Worm (Caenorhabditis elegans): ENCODE results near the gene ncx-5.

The ncx-5 gene

DNA sequence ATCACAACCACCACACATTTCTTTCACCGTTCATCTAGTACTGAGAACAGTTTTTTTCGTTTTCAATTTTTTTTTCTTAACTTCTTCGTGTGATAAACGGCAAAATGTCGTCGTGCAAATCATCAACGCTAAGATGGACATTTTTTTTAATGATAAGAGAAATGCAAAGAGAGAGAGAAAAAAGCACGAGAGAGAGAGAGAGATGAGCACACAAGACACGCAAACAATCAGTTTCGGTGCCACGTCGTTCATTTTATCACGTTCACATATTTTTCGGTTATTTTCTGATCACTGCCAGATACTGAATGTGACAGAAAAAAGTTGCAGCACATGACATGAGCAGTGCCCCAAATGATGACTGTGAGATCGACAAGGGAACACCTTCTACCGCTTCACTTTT is 21.7 kb downstream of the ncx-5 start, which contains the start of gene egl-9 (continued):
- TF ChIP-seq F44E2.7 (GFP tag; IDR thresholded peaks at IDR 0.05) (no peak), hmg-1.1 (GFP tag; IDR thresholded peaks at IDR 0.05) (no peak), F49E8.2 (tag; optimal IDR thresholded peaks at IDR 0.05; ENCODE audit: borderline replicate concordance) (no peak), nhr-102 (tag; optimal IDR thresholded peaks at IDR 0.05) (peak; percentile 7), egl-43 (GFP tag; IDR thresholded peaks at IDR 0.05) (no peak), mes-2 (tag; optimal IDR thresholded peaks at IDR 0.05; ENCODE audit: poor library complexity, severe bottlenecking) (peak; percentile 55), nhr-237 (tag; optimal IDR thresholded peaks at IDR 0.05) (no peak), nhr-6 (tag; optimal IDR thresholded peaks at IDR 0.05) (no peak), ctbp-1 (GFP tag; IDR thresholded peaks at IDR 0.05) (no peak; the same call in 1 of the 2 replicates), zip-2 (tag; optimal IDR thresholded peaks at IDR 0.05) (no peak), madf-5 (GFP tag; IDR thresholded peaks at IDR 0.05) (no peak), zfp-2 (tag; optimal IDR thresholded peaks at IDR 0.05) (no peak), F37D6.2 (tag; optimal IDR thresholded peaks at IDR 0.05) (no peak)

DNA sequence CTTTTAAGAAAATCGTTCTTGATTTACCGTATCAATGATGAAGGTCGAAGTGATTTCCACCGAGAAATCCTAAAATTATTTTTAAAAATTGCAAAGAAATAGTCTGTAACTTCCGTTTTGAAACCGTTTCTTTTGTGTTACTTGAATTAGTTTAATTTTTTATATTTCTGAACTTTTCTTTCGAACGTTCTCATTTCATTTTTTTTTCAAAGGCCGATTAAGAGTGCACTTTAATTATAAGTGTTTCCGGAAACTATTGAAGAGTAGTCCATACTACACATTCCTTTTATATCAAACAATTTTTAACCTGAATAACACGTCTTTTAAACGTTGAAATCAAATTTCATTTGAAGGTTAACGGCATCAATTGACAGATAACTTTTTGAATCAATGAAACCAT is 22.2 kb downstream of the ncx-5 start:
- no peak for TF ChIP-seq zip-11 (GFP tag; IDR thresholded peaks at IDR 0.05)
- peak in 1 of 2 experiments; percentile 90 for TF ChIP-seq unc-62 (GFP tag; optimal IDR thresholded peaks at IDR 0.05 in 1 of 2)
- no peak for TF ChIP-seq unc-62 (tag; optimal IDR thresholded peaks at IDR 0.05)
- TF ChIP-seq lin-38 (GFP tag; IDR thresholded peaks at IDR 0.05) = no peak
- peak; percentile 13 for TF ChIP-seq aha-1 (tag)
- TF ChIP-seq ama-1 (optimal IDR thresholded peaks at IDR 0.05) = no peak

DNA sequence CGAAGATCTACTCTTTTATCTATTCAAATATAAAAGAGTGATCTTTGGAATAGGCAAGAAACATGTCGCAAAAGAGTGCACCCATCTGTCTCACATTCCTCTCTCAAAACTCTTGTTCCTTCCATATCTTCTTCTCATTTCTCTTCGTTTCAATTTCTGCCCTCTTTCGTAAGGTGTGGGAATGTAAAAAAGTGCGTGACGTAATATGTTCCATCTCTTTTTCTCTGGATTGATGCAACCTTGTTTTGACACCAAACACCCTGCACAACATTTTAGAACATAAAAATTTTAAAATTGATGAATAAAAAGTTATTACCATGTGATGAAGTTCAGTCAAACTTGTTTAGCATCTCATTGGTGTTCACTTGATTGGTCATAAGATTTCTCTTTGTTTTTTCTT is 22.8 kb downstream of the ncx-5 start:
- TF ChIP-seq daf-16 (GFP tag; optimal IDR thresholded peaks at IDR 0.05) (no peak), daf-16 (tag; optimal IDR thresholded peaks at IDR 0.05) (peak; percentile 15), lin-38 (GFP tag; IDR thresholded peaks at IDR 0.05) (no peak), ceh-82 (tag; optimal IDR thresholded peaks at IDR 0.05) (no peak), lin-15B (tag; optimal IDR thresholded peaks at IDR 0.05) (no peak), ctbp-1 (GFP tag; IDR thresholded peaks at IDR 0.05) (no peak), mes-2 (tag; optimal IDR thresholded peaks at IDR 0.05; ENCODE audit: poor library complexity, severe bottlenecking) (peak; percentile 2), nhr-237 (tag; optimal IDR thresholded peaks at IDR 0.05) (no peak), Y48G9A.11 (GFP tag; IDR thresholded peaks at IDR 0.05) (no peak), daf-19 (GFP tag; conservative IDR thresholded peaks at IDR 0.05) (no peak), ama-1 (optimal IDR thresholded peaks at IDR 0.05) (peak; percentile 58), nhr-42 (GFP tag; IDR thresholded peaks at IDR 0.05) (no peak), hif-1 (tag; optimal IDR thresholded peaks at IDR 0.05) (no peak), hlh-30 (tag; optimal IDR thresholded peaks at IDR 0.05; ENCODE audit: insufficient read depth) (peak; percentile 71)

DNA sequence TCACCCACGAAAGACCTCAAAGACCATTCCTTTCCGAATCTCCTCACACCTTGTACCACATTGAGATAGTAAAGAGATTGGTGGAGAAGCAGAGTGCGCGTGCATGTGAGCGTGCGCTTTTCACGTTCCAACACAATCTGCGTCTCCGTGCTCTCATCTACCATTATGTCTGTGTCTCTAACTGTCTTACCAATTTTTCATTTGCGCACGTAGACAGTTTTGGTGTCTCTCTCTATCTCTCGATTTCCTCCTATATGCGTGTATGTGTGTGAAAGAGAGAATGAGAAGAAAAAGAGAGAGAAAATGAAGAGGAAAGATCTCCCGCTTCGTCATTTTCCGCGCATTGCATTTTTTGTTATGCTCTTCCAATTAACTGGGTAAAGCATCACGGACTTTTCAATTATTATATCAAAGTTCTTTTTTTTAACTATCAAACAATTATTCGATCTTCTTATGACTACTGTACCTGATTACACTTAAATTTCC is 23.2 kb downstream of the ncx-5 start:
- TF ChIP-seq zip-11 (GFP tag; IDR thresholded peaks at IDR 0.05) (no peak), F49E8.2 (tag; optimal IDR thresholded peaks at IDR 0.05; ENCODE audit: borderline replicate concordance) (no peak), Y5F2A.4 (GFP tag; optimal IDR thresholded peaks at IDR 0.05) (no peak), ceh-20 (GFP tag; IDR thresholded peaks at IDR 0.05) (peak; percentile 88), nhr-6 (tag; optimal IDR thresholded peaks at IDR 0.05) (peak; percentile 96), T20F7.1 (GFP tag; optimal IDR thresholded peaks at IDR 0.05) (peak; percentile 54), skn-1 (tag; optimal IDR thresholded peaks at IDR 0.05) (peak; percentile 59), F37D6.2 (tag; optimal IDR thresholded peaks at IDR 0.05) (peak; percentile 79), nhr-48 (tag; optimal IDR thresholded peaks at IDR 0.05) (peak; percentile 93), daf-16 (GFP tag; optimal IDR thresholded peaks at IDR 0.05) (peak in 1 of 2 experiments; percentile 5), daf-16 (tag; optimal IDR thresholded peaks at IDR 0.05) (peak; percentile 69), madf-5 (GFP tag; IDR thresholded peaks at IDR 0.05) (no peak), F26F4.8 (GFP tag; conservative IDR thresholded peaks at IDR 0.05) (no peak), cey-2 (tag; optimal IDR thresholded peaks at IDR 0.05; ENCODE audit: borderline replicate concordance, insufficient read depth) (peak; percentile 89), Y105C5A.15 (GFP tag; IDR thresholded peaks at IDR 0.05) (no peak), mes-2 (tag; optimal IDR thresholded peaks at IDR 0.05; ENCODE audit: poor library complexity, severe bottlenecking) (peak; percentile 81), lim-7 (GFP tag; IDR thresholded peaks at IDR 0.05) (no peak), ceh-82 (tag; optimal IDR thresholded peaks at IDR 0.05) (no peak), dve-1 (tag; optimal IDR thresholded peaks at IDR 0.05; ENCODE audit: insufficient read depth) (peak; percentile 97), sdz-12 (GFP tag; optimal IDR thresholded peaks at IDR 0.05) (no peak), dmd-9 (GFP tag; IDR thresholded peaks at IDR 0.05) (peak; percentile 57; the same call in 1 of the 2 replicates), mxl-3 (GFP tag; optimal IDR thresholded peaks at IDR 0.05) (peak; percentile 92), mdl-1 (tag; optimal IDR thresholded peaks at IDR 0.05) (peak; percentile 100), tag-97 (GFP tag; IDR thresholded peaks at IDR 0.05) (no peak), hif-1 (tag; optimal IDR thresholded peaks at IDR 0.05) (peak; percentile 98 to 100), gei-8 (GFP tag; optimal IDR thresholded peaks at IDR 0.05) (peak; percentile 80)

Data from whole organism, L4 larva.